Fruit fly (Drosophila melanogaster): ENCODE results near the gene CG13313.

DNA sequence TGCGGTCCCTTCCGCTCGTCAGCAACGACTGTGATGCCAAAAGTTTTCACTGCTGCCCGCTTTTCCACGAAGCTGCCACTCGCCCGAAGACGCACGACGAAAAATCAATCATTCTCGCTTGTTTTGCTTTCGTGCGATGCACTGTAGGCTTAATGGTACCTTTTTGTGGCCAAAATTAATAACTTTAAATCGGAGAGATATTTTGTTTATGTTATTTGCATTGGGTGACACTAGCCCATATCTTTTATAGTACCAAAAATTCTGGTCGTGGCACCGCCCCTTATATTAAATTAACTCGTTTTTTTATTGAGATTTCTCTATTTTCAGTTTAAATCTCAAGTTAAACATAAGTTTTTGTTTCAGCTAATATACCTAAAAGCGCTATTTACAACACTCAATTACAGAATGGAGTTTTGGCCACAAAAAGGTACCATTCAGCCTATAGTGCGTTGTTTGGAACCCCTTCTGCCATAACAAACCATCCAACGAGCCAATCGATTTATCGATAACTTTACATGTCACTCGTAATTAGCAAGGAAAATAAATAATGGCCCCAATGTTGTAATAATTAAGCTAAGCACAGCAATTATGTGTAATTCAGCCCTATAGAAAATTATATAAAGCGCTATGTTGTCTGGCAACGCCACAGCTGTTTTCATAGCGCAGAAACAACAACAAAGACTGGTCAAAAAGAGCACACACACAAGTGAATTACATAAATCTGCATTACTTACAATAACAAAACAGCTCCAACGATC is 5.3 kb upstream of the CG13313 start:
- TF ChIP-seq psq (optimal IDR thresholded peaks at IDR 0.05) = no peak
- no peak for TF ChIP-seq CG8478 (optimal IDR thresholded peaks at IDR 0.05)

Measured in whole organism.